Worm (Caenorhabditis elegans): Measurements from ENCODE around the gene sri-78.
"Not testable (repeated sequence)": the region's sequence is repeated elsewhere in the genome, so short reads cannot be mapped to it uniquely, and the experiment has no call there.

Gene sri-78

DNA sequence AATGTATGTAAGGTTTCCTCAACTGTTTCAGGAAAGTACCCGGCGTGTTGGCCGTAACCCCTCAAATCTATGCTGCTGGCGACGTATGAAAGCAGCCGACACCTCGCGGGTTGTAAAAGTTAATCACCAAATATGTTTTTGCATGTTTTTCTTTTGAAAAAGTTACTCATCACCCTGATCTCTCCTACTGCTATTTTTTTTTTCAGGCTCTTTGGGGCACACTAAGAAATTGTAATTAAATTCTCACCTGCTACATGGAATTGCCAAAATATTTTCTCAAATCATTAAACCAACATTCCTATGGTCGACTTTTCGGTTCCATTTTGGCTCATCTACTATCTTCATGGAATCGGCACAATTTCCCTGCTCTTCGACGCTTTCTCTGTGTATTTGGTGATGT lies at the start of gene sri-78:
Gene sri-78, plus strand, starts transcription at position 301 of the 400 bp plus-strand sequence.
- not testable (repeated sequence) for TF ChIP-seq lin-39 (tag; optimal IDR thresholded peaks at IDR 0.05); nfya-1 (tag; optimal IDR thresholded peaks at IDR 0.05; ENCODE audit: insufficient read depth); mml-1 (tag; optimal IDR thresholded peaks at IDR 0.05)

DNA sequence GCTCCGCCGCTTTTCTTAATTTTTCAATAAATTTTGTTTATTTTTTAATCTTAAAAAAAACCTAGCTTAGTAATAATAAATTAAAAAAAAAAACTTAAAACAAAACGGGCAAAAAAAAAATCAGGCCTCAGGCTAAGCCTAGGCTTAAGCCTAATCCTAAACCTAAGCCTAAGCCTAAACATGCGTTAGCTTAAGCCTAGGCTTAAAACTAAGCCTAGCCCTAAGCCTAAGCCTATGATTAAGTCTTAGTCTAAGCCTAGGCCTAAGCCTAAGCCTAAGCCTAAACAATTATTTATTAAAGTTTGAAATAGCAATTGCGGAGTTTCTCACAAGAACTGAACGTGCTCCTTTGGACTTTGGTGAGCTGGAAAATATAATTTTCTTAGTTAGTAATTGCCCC lies 49.7 kb upstream of the sri-78 start:
- TF ChIP-seq nhr-237 (tag; optimal IDR thresholded peaks at IDR 0.05) (no peak), nhr-25 (tag; optimal IDR thresholded peaks at IDR 0.05) (no peak), aly-2 (tag; optimal IDR thresholded peaks at IDR 0.05) (no peak), fos-1 (tag; optimal IDR thresholded peaks at IDR 0.05) (no peak), ceh-28 (tag; optimal IDR thresholded peaks at IDR 0.05) (no peak), hmg-11 (tag; optimal IDR thresholded peaks at IDR 0.05) (no peak), nhr-12 (tag; optimal IDR thresholded peaks at IDR 0.05) (no peak), eor-1 (tag; optimal IDR thresholded peaks at IDR 0.05) (no peak), nhr-28 (tag; optimal IDR thresholded peaks at IDR 0.05) (no peak), pha-4 (tag; optimal IDR thresholded peaks at IDR 0.05) (no peak), nhr-23 (tag; optimal IDR thresholded peaks at IDR 0.05) (no peak), fkh-2 (tag; optimal IDR thresholded peaks at IDR 0.05) (no peak), nhr-67 (tag; optimal IDR thresholded peaks at IDR 0.05) (no peak), ZK546.5 (tag; optimal IDR thresholded peaks at IDR 0.05) (no peak), snpc-4 (tag; optimal IDR thresholded peaks at IDR 0.05) (no peak), elt-3 (tag; optimal IDR thresholded peaks at IDR 0.05) (no peak), ztf-4 (tag; optimal IDR thresholded peaks at IDR 0.05) (no peak), pqm-1 (tag; optimal IDR thresholded peaks at IDR 0.05) (no peak)

DNA sequence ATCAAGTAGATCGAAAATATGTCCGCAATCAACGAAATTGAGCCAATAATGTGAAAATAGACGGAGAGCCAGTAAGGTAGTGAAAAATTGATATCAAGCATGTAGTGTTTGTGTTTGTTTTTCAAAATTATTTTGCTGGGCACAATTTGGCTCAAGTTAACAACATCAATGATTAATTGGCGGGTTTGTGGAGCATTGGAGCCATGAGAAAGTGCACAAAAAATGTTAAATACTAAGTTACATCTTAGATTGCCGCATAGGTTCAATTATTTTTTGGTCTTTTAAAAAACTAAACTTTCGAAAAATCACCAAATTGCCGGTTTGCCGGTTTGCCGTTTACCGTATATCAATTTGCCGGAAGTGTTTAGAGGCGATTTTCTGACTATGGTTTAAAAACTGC lies 47.2 kb upstream of the sri-78 start, which contains the start of gene sri-54:
Gene sri-54, minus strand, starts transcription at position 101 of the 400 bp plus-strand sequence.
- TF ChIP-seq unc-39 (tag; optimal IDR thresholded peaks at IDR 0.05) (no peak), zag-1 (tag; optimal IDR thresholded peaks at IDR 0.05) (no peak), mdl-1 (tag; optimal IDR thresholded peaks at IDR 0.05) (no peak), nhr-11 (tag; optimal IDR thresholded peaks at IDR 0.05) (no peak), nhr-67 (tag; optimal IDR thresholded peaks at IDR 0.05) (no peak), ceh-9 (tag; optimal IDR thresholded peaks at IDR 0.05) (no peak), fkh-10 (GFP tag; optimal IDR thresholded peaks at IDR 0.05) (no peak), sea-2 (GFP tag; optimal IDR thresholded peaks at IDR 0.05) (no peak), daf-12 (tag; optimal IDR thresholded peaks at IDR 0.05) (no peak), egl-5 (tag; optimal IDR thresholded peaks at IDR 0.05) (no peak), fkh-2 (tag; optimal IDR thresholded peaks at IDR 0.05) (no peak)

DNA sequence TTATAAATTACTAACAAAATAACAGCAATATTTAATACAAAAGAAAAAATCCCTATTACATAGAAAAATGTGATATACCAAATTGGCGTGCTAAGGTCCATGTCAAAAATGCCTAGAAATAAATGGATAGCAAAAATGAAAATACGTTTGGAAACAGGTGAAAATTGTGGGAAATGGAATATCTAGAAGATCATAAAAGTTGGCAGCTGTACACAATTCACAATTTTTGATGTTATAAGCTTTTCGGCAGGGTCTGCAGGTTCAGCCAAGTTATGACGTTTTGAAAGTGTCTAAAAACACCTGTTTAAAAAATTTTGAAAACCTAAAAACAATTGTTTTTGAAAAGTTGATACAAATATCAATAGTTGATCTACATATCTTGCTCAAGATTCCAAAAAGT lies 42.1 kb upstream of the sri-78 start, which contains the start of gene sri-42:
Gene sri-42, minus strand, starts transcription at position 101 of the 400 bp plus-strand sequence.
- TF ChIP-seq snpc-4, jun-1, unc-39 (tag; optimal IDR thresholded peaks at IDR 0.05): not testable (repeated sequence)

DNA sequence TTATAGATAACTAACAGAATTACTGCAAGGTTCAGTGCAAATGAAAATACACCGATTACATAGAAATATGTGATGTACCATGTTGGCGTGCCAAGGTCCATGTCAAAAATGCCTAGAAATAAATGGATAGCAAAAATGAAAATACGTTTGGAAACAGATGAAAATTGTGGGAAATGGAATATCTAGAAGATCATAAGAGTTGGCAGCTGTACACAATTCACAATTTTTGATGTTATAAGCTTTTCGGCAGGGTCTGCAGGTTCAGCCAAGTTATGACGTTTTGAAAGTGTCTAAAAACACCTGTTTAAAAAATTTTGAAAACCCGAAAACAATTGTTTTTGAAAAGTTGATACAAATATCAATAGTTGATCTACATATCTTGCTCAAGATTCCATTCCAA lies 40.4 kb upstream of the sri-78 start, which contains the start of gene sri-43:
Gene sri-43, minus strand, starts transcription at position 101 of the 400 bp plus-strand sequence.
- not testable (repeated sequence) for TF ChIP-seq skn-1, jun-1, nhr-23 (tag; optimal IDR thresholded peaks at IDR 0.05)

DNA sequence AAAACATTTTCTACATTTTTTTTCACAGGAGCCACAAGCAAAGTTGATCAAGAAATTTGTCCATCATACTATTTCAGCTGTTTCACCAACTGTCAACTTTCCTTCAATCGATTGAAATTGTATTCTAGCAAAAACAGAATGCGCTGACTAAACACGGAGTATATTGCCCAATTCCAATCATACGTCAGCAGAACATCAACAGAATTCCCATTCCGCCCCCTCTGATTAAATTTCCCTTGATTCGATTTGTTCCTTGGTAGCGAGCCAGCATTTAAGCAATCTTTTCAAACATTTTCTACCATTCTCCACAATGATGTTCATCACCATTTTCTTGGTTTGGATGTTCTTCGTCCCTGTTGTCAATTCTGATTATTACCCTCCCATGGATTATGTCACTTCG lies 39.1 kb upstream of the sri-78 start, which contains the start of gene T10D4.15:
Gene T10D4.15, plus strand, starts transcription at position 301 of the 400 bp plus-strand sequence.
- TF ChIP-seq egl-27 (tag; optimal IDR thresholded peaks at IDR 0.05): no peak
- TF ChIP-seq nhr-11 (tag; optimal IDR thresholded peaks at IDR 0.05): no peak
- no peak for TF ChIP-seq ZK546.5 (tag; optimal IDR thresholded peaks at IDR 0.05)
- TF ChIP-seq elt-2 (tag; optimal IDR thresholded peaks at IDR 0.05): no peak
- no peak for TF ChIP-seq ama-1 (optimal IDR thresholded peaks at IDR 0.05)
- no peak for TF ChIP-seq aly-2 (tag; optimal IDR thresholded peaks at IDR 0.05)
- no peak for TF ChIP-seq sea-2 (GFP tag; optimal IDR thresholded peaks at IDR 0.05)
- TF ChIP-seq lin-15B (tag; optimal IDR thresholded peaks at IDR 0.05): no peak

All from whole organism, L3 larva.